Fruit fly (Drosophila melanogaster): Measurements from ENCODE around the gene Klp3A.

Klp3A gene

DNA sequence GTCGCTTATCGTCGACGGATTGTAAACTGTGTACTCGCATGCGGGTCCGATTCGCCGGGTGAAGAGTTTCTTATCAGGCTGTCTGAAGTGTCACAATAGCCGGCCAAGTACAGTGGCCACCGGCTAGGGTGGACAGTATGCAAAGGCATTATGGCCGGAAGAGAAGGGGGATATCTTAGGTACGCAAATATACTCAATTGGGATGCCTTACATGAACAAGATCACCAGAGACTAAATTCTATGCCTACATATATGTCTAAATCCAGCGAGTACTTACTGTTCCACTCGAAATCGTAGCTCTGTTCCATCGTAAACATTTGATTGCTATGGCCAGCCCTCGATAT, 10.1 kb downstream of the Klp3A start (continued):
- TF ChIP-seq caup (GFP tag; optimal IDR thresholded peaks at IDR 0.05; ENCODE audit: severe bottlenecking) = peak; percentile 93
- TF ChIP-seq ATbp (GFP tag; optimal IDR thresholded peaks at IDR 0.05) = peak; percentile 80
- peak; percentile 67 for TF ChIP-seq CG4360 (GFP tag; IDR thresholded peaks at IDR 0.05)
- TF ChIP-seq CG10147 (GFP tag; optimal IDR thresholded peaks at IDR 0.05) = peak; percentile 73
- TF ChIP-seq CG5245 (GFP tag; optimal IDR thresholded peaks at IDR 0.05) = peak; percentile 92
- TF ChIP-seq ERR (GFP tag; optimal IDR thresholded peaks at IDR 0.05) = peak; percentile 93
- peak; percentile 56 for TF ChIP-seq zen (tag; optimal IDR thresholded peaks at IDR 0.05)
- peak; percentile 95 for TF ChIP-seq Hmr (GFP tag; optimal IDR thresholded peaks at IDR 0.05)
- TF ChIP-seq CG34376 (GFP tag; optimal IDR thresholded peaks at IDR 0.05) = peak; percentile 91
- peak; percentile 14 for TF ChIP-seq trem (tag; optimal IDR thresholded peaks at IDR 0.05)
- no peak for TF ChIP-seq CG8388 (GFP tag; optimal IDR thresholded peaks at IDR 0.05)
- TF ChIP-seq gcm2 (GFP tag; optimal IDR thresholded peaks at IDR 0.05) = peak; percentile 69
- TF ChIP-seq knrl (GFP tag; IDR thresholded peaks at IDR 0.05; ENCODE audit: partially characterized antibody) = no peak
- TF ChIP-seq kay (GFP tag; optimal IDR thresholded peaks at IDR 0.05) = peak; percentile 85
- peak; percentile 60 for TF ChIP-seq CG15073 (GFP tag; optimal IDR thresholded peaks at IDR 0.05)
- peak; percentile 89 for TF ChIP-seq Dad (GFP tag; optimal IDR thresholded peaks at IDR 0.05)
- peak; percentile 91 for TF ChIP-seq B-H1 (GFP tag; IDR thresholded peaks at IDR 0.05)
- TF ChIP-seq CG17829 (tag; optimal IDR thresholded peaks at IDR 0.05) = peak; percentile 82
- peak; percentile 76 for TF ChIP-seq Asciz (GFP tag; optimal IDR thresholded peaks at IDR 0.05)
- TF ChIP-seq lbe (GFP tag; optimal IDR thresholded peaks at IDR 0.05) = peak; percentile 94
- TF ChIP-seq fd96Cb (tag; optimal IDR thresholded peaks at IDR 0.05) = peak; percentile 85
- no peak for TF ChIP-seq CG14860 (GFP tag; IDR thresholded peaks at IDR 0.05; ENCODE audit: partially characterized antibody)
- peak; percentile 40 for TF ChIP-seq Dref (GFP tag; IDR thresholded peaks at IDR 0.05)
- TF ChIP-seq CG3847 (GFP tag; IDR thresholded peaks at IDR 0.05) = peak; percentile 93
- peak; percentile 86 for TF ChIP-seq ssp (GFP tag; IDR thresholded peaks at IDR 0.05)
- TF ChIP-seq CG31365 (tag; optimal IDR thresholded peaks at IDR 0.05) = peak; percentile 78
- TF ChIP-seq emc (GFP tag; optimal IDR thresholded peaks at IDR 0.05) = peak; percentile 92
- TF ChIP-seq CG7271 (tag; optimal IDR thresholded peaks at IDR 0.05) = no peak
- TF ChIP-seq chm (GFP tag; IDR thresholded peaks at IDR 0.05) = peak; percentile 86; the same call in 1 of the 2 replicates
- TF ChIP-seq ase (GFP tag; IDR thresholded peaks at IDR 0.05) = peak; percentile 88
- peak; percentile 47 for TF ChIP-seq YL-1 (GFP tag; optimal IDR thresholded peaks at IDR 0.05)
- TF ChIP-seq Hr78 (GFP tag; optimal IDR thresholded peaks at IDR 0.05) = peak in 1 of 2 experiments; percentile 59
- TF ChIP-seq Fer3 (tag; optimal IDR thresholded peaks at IDR 0.05) = peak; percentile 93
- TF ChIP-seq Dek (tag; optimal IDR thresholded peaks at IDR 0.05) = peak; percentile 89
- peak; percentile 58 for TF ChIP-seq CG9437 (GFP tag; optimal IDR thresholded peaks at IDR 0.05)
- no peak for TF ChIP-seq cad (GFP tag; optimal IDR thresholded peaks at IDR 0.05)
- TF ChIP-seq CG2120 (GFP tag; optimal IDR thresholded peaks at IDR 0.05) = peak; percentile 97
- TF ChIP-seq sug (tag; optimal IDR thresholded peaks at IDR 0.05) = peak; percentile 99
- TF ChIP-seq NK7.1 (GFP tag; optimal IDR thresholded peaks at IDR 0.05) = peak; percentile 86
- peak; percentile 69 for TF ChIP-seq Deaf1 (tag; optimal IDR thresholded peaks at IDR 0.05)
- peak; percentile 83 for TF ChIP-seq ems (GFP tag; optimal IDR thresholded peaks at IDR 0.05)
- TF ChIP-seq CG10462 (GFP tag; optimal IDR thresholded peaks at IDR 0.05) = peak; percentile 66
- TF ChIP-seq CG14441 (GFP tag; IDR thresholded peaks at IDR 0.05) = peak; percentile 96
- peak; percentile 93 for TF ChIP-seq Mrtf (GFP tag; IDR thresholded peaks at IDR 0.05)
- TF ChIP-seq CG1024 (GFP tag; IDR thresholded peaks at IDR 0.05) = peak; percentile 85
- peak; percentile 84 for TF ChIP-seq Hr3 (GFP tag; optimal IDR thresholded peaks at IDR 0.05)
- peak; percentile 88 for TF ChIP-seq CG17612 (GFP tag; IDR thresholded peaks at IDR 0.05)
- TF ChIP-seq Spps (tag; optimal IDR thresholded peaks at IDR 0.05) = peak; percentile 39
- TF ChIP-seq CG12769 (tag; optimal IDR thresholded peaks at IDR 0.05) = peak; percentile 99
- TF ChIP-seq unpg (GFP tag; optimal IDR thresholded peaks at IDR 0.05) = peak; percentile 89
- TF ChIP-seq zfh1 (GFP tag; IDR thresholded peaks at IDR 0.05) = peak; percentile 95

Data from whole organism, embryonic.